Worm (Caenorhabditis elegans) whole organism, L4 larva: Measurements from ENCODE around the gene mrps-18C.

Experiments
- F49E8.2 ChIP-seq: sonication (generic microtip); optimal IDR thresholded peaks from 2 replicates; lab custom pipeline; 2016; ENCODE audit warnings: missing compliant biosample characterization, mild to moderate bottlenecking, missing genetic modification characterization, borderline replicate concordance
- Y48G9A.11 ChIP-seq: fragments of 200-800 bp; sonication (Bioruptor generic); IDR thresholded peaks from 2 replicates; pipeline ENCODE4 v1.3.6; 2022; ENCODE audit warnings: missing genetic modification reagents, missing genetic modification characterization, missing compliant biosample characterization
- ama-1 ChIP-seq: fragments of 150-350 bp; optimal IDR thresholded peaks from 2 replicates; lab custom pipeline; 2014; ENCODE audit warnings: inconsistent platforms, mixed read lengths
- arid-1 ChIP-seq: fragments of 200-800 bp; sonication (Bioruptor generic); conservative IDR thresholded peaks from 2 replicates; pipeline ENCODE4 v1.3.6; 2022; ENCODE audit warnings: missing genetic modification reagents, missing genetic modification characterization, missing compliant biosample characterization
- lin-1 ChIP-seq: fragments of 200-800 bp; sonication (Bioruptor generic); IDR thresholded peaks from 2 replicates; pipeline ENCODE4 v1.3.6; 2022; ENCODE audit warnings: missing genetic modification reagents, missing genetic modification characterization, missing compliant biosample characterization
- lin-15B ChIP-seq: fragments of 150-350 bp; sonication (generic microtip); optimal IDR thresholded peaks from 3 replicates; lab custom pipeline; 2014; ENCODE audit warnings: missing biosample characterization, missing genetic modification characterization
- lir-3 ChIP-seq: sonication (generic microtip); optimal IDR thresholded peaks from 2 replicates; lab custom pipeline; 2016; ENCODE audit warnings: mild to moderate bottlenecking, missing genetic modification characterization, missing compliant biosample characterization
- tra-1 ChIP-seq: fragments of 200-800 bp; sonication (Bioruptor generic); IDR thresholded peaks from 2 replicates; pipeline ENCODE4 v1.3.6; 2022; ENCODE audit warnings: missing genetic modification reagents, missing genetic modification characterization, missing compliant biosample characterization
- unc-130 ChIP-seq: sonication (generic microtip); optimal IDR thresholded peaks from 2 replicates; lab custom pipeline; 2016; ENCODE audit warnings: missing genetic modification reagents, missing genetic modification characterization, missing compliant biosample characterization
- unc-62 ChIP-seq, 3 experiments: fragments of 150-350 bp in 1 of 3; sonication (generic microtip); optimal IDR thresholded peaks in 2 of 3; peaks in 1 of 3; 1 replicate in 1 of 3; 2 replicates in 2 of 3; lab custom pipeline; 2014 to 2017; ENCODE audit warnings: missing biosample characterization in 3 of 3, missing genetic modification characterization in 3 of 3, missing genetic modification reagents in 3 of 3, missing genotype in 1 of 3

The mrps-18C gene

ce11 chrIII:4983961-4984360 is 48.6 kb downstream of the mrps-18C start:
- TF ChIP-seq ama-1: no peak
- TF ChIP-seq arid-1 (GFP tag; lab: Robert Waterston, UW): no peak
- no peak for TF ChIP-seq lir-3 (tag; lab: Kevin White, UChicago)
- TF ChIP-seq tra-1: no peak
- no peak for TF ChIP-seq lin-15B
- TF ChIP-seq unc-62 (GFP tag; optimal IDR thresholded peaks at IDR 0.05 in 1 of 2; lab: Kevin White, UChicago): peak in 1 of 2 experiments; percentile 92
- no peak for TF ChIP-seq unc-62 (tag; optimal IDR thresholded peaks at IDR 0.05; lab: Kevin White, UChicago)

DNA sequence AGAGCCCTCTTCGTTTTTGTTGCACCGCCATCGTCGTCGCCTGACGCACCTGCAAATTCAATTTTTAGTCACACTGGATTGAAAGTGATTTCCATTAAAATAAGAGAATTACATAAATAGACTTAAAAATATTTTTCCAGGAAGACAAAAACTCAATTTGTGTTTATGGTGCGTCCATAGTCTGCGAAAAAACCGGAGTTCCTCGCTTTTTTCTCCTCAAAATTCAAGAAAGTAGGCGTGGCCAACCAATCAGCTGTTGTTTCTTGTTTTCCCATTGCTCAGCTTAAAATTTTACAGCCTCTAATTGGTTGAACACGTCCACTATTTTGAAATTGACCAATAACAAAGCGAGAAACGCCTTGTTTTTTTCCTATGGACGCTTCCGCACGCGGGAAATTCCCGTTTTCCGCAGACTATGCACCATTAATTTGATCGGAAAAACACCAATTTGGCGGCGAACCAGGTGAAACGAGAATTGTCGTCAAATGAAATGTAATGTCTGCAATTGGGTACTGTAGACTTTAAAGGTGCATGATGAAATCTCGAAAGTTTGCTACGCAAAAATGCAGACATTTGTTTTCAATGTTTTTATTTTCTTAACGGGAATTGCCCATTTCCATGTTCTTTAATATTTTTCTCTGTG is 49.2 kb downstream of the mrps-18C start, which contains the start of gene C27F2.7:
Gene C27F2.7, minus strand, starts transcription at position 51 of the 643 bp plus-strand sequence.
- peak; percentile 41 for TF ChIP-seq unc-130 (GFP tag; lab: Kevin White, UChicago)
- TF ChIP-seq Y48G9A.11 (GFP tag; lab: Robert Waterston, UW): peak; percentile 35; the same call in 1 of the 2 replicates
- TF ChIP-seq F49E8.2 (tag; lab: Kevin White, UChicago): peak; percentile 11
- no peak for TF ChIP-seq lin-1 (GFP tag; lab: Robert Waterston, UW)
